Worm (Caenorhabditis elegans) whole organism, midembryonic: ENCODE results near the gene Y47D7A.7.

Source experiments
- T22C8.4 ChIP-seq: fragments of 200-800 bp; sonication (Bioruptor generic); IDR thresholded peaks from 2 replicates; pipeline ENCODE4 v1.3.6; 2022; ENCODE audit warnings: missing genetic modification characterization, missing compliant biosample characterization
- flt-1 ChIP-seq: fragments of 200-800 bp; sonication (Bioruptor generic); IDR thresholded peaks from 2 replicates; pipeline ENCODE4 v1.3.6; 2022; ENCODE audit warnings: missing genetic modification characterization, missing compliant biosample characterization
- klf-2 ChIP-seq: fragments of 200-800 bp; sonication (Bioruptor generic); conservative IDR thresholded peaks from 2 replicates; pipeline ENCODE4 v1.3.6; 2022; ENCODE audit warnings: missing genetic modification reagents, missing genetic modification characterization, missing compliant biosample characterization
- tab-1 ChIP-seq: fragments of 200-800 bp; sonication (Bioruptor generic); IDR thresholded peaks from 2 replicates; pipeline ENCODE4 v1.3.6; 2022; ENCODE audit warnings: missing genetic modification characterization, missing compliant biosample characterization
- ztf-23 ChIP-seq: fragments of 200-800 bp; sonication (Bioruptor generic); IDR thresholded peaks from 2 replicates; pipeline ENCODE4 v1.3.6; 2022; ENCODE audit warnings: missing genetic modification reagents, missing genetic modification characterization, missing compliant biosample characterization
- ztf-29 ChIP-seq: fragments of 200-800 bp; sonication (Bioruptor generic); IDR thresholded peaks from 2 replicates; pipeline ENCODE4 v1.3.6; 2022; ENCODE audit warnings: missing genetic modification reagents, missing genetic modification characterization, missing compliant biosample characterization

DNA sequence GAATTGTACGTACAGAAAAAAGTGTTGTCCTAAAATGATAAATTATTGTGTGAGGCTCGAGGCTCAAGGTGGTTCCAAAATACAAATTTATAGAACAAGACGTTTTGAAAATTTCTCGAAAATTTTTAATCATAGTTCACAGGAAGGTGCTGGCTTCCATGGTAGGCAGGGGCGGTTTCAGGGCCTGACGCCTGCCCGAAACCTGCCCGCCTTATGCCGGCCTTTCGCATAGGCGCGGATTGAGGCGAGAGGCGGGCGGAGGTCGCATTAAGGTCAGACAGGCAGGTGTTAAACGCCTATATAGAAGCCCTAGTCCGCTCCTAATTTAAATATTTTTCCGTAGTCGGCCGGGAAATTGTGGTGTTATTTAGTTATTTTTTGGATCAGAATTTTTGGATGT is 3.4 kb upstream of the Y47D7A.7 start:
- no peak for TF ChIP-seq ztf-29 (GFP tag; lab: Robert Waterston, UW)
- TF ChIP-seq klf-2: no peak
- TF ChIP-seq ztf-23 (GFP tag; lab: Robert Waterston, UW): no peak
- TF ChIP-seq flt-1: no peak
- TF ChIP-seq tab-1 (GFP tag; lab: Robert Waterston, UW): no peak
- TF ChIP-seq T22C8.4 (GFP tag; lab: Robert Waterston, UW): no peak
